Fruit fly (Drosophila melanogaster) whole organism, pupa: ENCODE data around the gene nmo.
A peak's percentile ranks its signal among the peaks of the same experiment; 100 is the strongest.

Experiments used
- CG12605 ChIP-seq: fragments of 200-800 bp; sonication (Bioruptor generic); IDR thresholded peaks from 2 replicates; pipeline ENCODE4 v1.3.6; 2022; ENCODE audit warnings: missing biosample characterization, missing genetic modification characterization
- CG17806 ChIP-seq: fragments of 200-800 bp; sonication (Bioruptor generic); optimal IDR thresholded peaks from 2 replicates; lab custom pipeline; 2018; ENCODE audit warnings: missing biosample characterization, mild to moderate bottlenecking, missing genetic modification characterization, moderate library complexity
- CG8159 ChIP-seq: fragments of 200-800 bp; sonication (Bioruptor generic); optimal IDR thresholded peaks from 3 replicates; lab custom pipeline; 2018; ENCODE audit warnings: missing biosample characterization, mild to moderate bottlenecking, missing genetic modification characterization, moderate library complexity
- Pif1A ChIP-seq: fragments of 200-800 bp; sonication (Bioruptor generic); optimal IDR thresholded peaks from 3 replicates; lab custom pipeline; 2016; ENCODE audit warnings: missing biosample characterization, missing genetic modification characterization

DNA sequence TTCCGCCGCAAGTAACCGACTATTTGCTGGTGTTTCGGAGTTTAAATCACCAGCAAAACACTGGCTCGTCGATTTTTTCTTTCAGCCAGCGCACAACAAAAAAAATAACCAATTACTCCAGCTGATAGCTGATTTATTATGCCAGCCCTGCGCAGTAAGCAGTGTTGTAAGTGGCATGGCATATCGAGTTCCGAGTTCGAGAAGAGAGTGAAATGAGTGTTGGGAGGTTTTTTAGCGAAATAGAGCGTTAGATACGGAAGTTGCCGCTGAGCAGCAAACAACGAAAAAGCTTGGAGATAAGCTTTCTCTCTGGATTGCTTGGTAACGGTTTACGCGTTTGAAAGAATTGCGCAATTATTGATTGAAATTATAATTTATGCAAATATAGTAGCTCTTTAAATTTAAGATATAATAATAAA lies 112.8 kb downstream of the nmo start, which contains the start of gene CG7565:
- TF ChIP-seq CG8159 (tag; lab: Kevin White, UChicago) (no peak), CG12605 (GFP tag; lab: Robert Waterston, UW) (peak; percentile 25; the same call in 1 of the 2 replicates), Pif1A (GFP tag; lab: Kevin White, UChicago) (no peak), CG17806 (tag; lab: Kevin White, UChicago) (no peak)
